Worm (Caenorhabditis elegans): ENCODE measurements around the gene svh-1.
A peak's percentile ranks its signal among the peaks of the same experiment; 100 is the strongest.

Gene svh-1

ce11 chrIV:8183313-8183712 is 23.1 kb upstream of the svh-1 start (continued):
- TF ChIP-seq ceh-91 (GFP tag; IDR thresholded peaks at IDR 0.05) (no peak), egl-18 (GFP tag; IDR thresholded peaks at IDR 0.05) (no peak), somi-1 (GFP tag; optimal IDR thresholded peaks at IDR 0.05) (no peak), attf-3 (GFP tag; conservative IDR thresholded peaks at IDR 0.05) (no peak), hlh-26 (GFP tag; conservative IDR thresholded peaks at IDR 0.05) (no peak), chd-7 (tag; optimal IDR thresholded peaks at IDR 0.05) (peak; percentile 15), ceh-58 (GFP tag; IDR thresholded peaks at IDR 0.05) (no peak), egrh-3 (GFP tag; IDR thresholded peaks at IDR 0.05) (0 out of 2 replicates have a peak, but pooled peaks have one; percentile 16), tbx-9 (tag; optimal IDR thresholded peaks at IDR 0.05; ENCODE audit: borderline replicate concordance) (no peak), atf-7 (tag; optimal IDR thresholded peaks at IDR 0.05) (no peak), dpl-1 (GFP tag; optimal IDR thresholded peaks at IDR 0.05) (no peak), F22D6.2 (tag; optimal IDR thresholded peaks at IDR 0.05) (no peak), ztf-18 (tag; optimal IDR thresholded peaks at IDR 0.05) (no peak), lag-1 (GFP tag; IDR thresholded peaks at IDR 0.05) (no peak), aptf-2 (GFP tag; conservative IDR thresholded peaks at IDR 0.05) (no peak), ztf-22 (GFP tag; optimal IDR thresholded peaks at IDR 0.05) (no peak), nhr-27 (tag; optimal IDR thresholded peaks at IDR 0.05) (no peak), tlf-1 (GFP tag; optimal IDR thresholded peaks at IDR 0.05) (no peak), zfh-2 (GFP tag; conservative IDR thresholded peaks at IDR 0.05) (no peak; the same call in none of the 2 replicates), B0336.3 (GFP tag; IDR thresholded peaks at IDR 0.05) (no peak), snpc-1.1 (tag; optimal IDR thresholded peaks at IDR 0.05; ENCODE audit: insufficient read depth) (no peak), lsy-27 (tag; optimal IDR thresholded peaks at IDR 0.05; ENCODE audit: borderline replicate concordance, insufficient read depth) (no peak), dox-1 (GFP tag; IDR thresholded peaks at IDR 0.05) (no peak), efl-1 (GFP tag; optimal IDR thresholded peaks at IDR 0.05) (no peak), ztf-26 (tag; optimal IDR thresholded peaks at IDR 0.05) (no peak)

ce11 chrIV:8188421-8189112 is 17.8 kb upstream of the svh-1 start:
- TF ChIP-seq hmg-1.2 (GFP tag; IDR thresholded peaks at IDR 0.05) = peak; percentile 17; the same call in 1 of the 2 replicates
- TF ChIP-seq hmg-20 (GFP tag; IDR thresholded peaks at IDR 0.05) = no peak
- TF ChIP-seq cebp-1 (GFP tag; IDR thresholded peaks at IDR 0.05) = no peak
- peak; percentile 21 for TF ChIP-seq cebp-1 (tag; optimal IDR thresholded peaks at IDR 0.05)
- peak; percentile 73 for TF ChIP-seq B0336.3 (GFP tag; IDR thresholded peaks at IDR 0.05)
- peak; percentile 8 for TF ChIP-seq xnd-1 (tag; optimal IDR thresholded peaks at IDR 0.05)
- TF ChIP-seq nhr-80 (tag; optimal IDR thresholded peaks at IDR 0.05) = no peak
- TF ChIP-seq him-1 (tag; optimal IDR thresholded peaks at IDR 0.05) = peak; percentile 100
- TF ChIP-seq hsf-1 (GFP tag; IDR thresholded peaks at IDR 0.05) = peak; percentile 43
- peak; percentile 1 for TF ChIP-seq attf-5 (GFP tag; optimal IDR thresholded peaks at IDR 0.05)
- no peak for TF ChIP-seq nfya-1 (tag; optimal IDR thresholded peaks at IDR 0.05; ENCODE audit: borderline replicate concordance, insufficient read depth)
- peak; percentile 31 for TF ChIP-seq athp-1 (tag; optimal IDR thresholded peaks at IDR 0.05)
- TF ChIP-seq Y56A3A.18 (GFP tag; IDR thresholded peaks at IDR 0.05) = 0 out of 2 replicates have a peak, but pooled peaks have one; percentile 64
- peak; percentile 60 for TF ChIP-seq ceh-79 (tag; optimal IDR thresholded peaks at IDR 0.05)
- peak; percentile 65 for TF ChIP-seq hrde-1 (tag; optimal IDR thresholded peaks at IDR 0.05; ENCODE audit: borderline replicate concordance)
- TF ChIP-seq lsl-1 (GFP tag; optimal IDR thresholded peaks at IDR 0.05) = peak; percentile 4
- peak; percentile 32; the same call in 1 of the 2 replicates for TF ChIP-seq Y79H2A.3 (GFP tag; conservative IDR thresholded peaks at IDR 0.05)
- TF ChIP-seq tlf-1 (GFP tag; optimal IDR thresholded peaks at IDR 0.05) = peak; percentile 4
- TF ChIP-seq ama-1 (optimal IDR thresholded peaks at IDR 0.05) = no peak
- peak in 1 of 2 experiments; percentile 74 for TF ChIP-seq ama-1 (GFP tag; optimal IDR thresholded peaks at IDR 0.05)
- TF ChIP-seq snpc-3.4 (tag; optimal IDR thresholded peaks at IDR 0.05) = no peak
- no peak for TF ChIP-seq attf-6 (GFP tag; IDR thresholded peaks at IDR 0.05)
- TF ChIP-seq F49E8.2 (tag; optimal IDR thresholded peaks at IDR 0.05; ENCODE audit: insufficient read depth) = peak; percentile 8
- 0 out of 2 replicates have a peak, but pooled peaks have one; percentile 37 for TF ChIP-seq Y53G8AR.9 (GFP tag; conservative IDR thresholded peaks at IDR 0.05)
